Worm (Caenorhabditis elegans) whole organism, L4/young adult: Measurements from ENCODE around the gene K08F4.12.

Experiments
- W03F9.2 ChIP-seq: fragments of 150-350 bp; optimal IDR thresholded peaks from 2 replicates; lab custom pipeline; 2014; ENCODE audit warnings: missing biosample characterization, missing genetic modification characterization
- dao-5 ChIP-seq: sonication (generic microtip); optimal IDR thresholded peaks from 2 replicates; lab custom pipeline; 2016; ENCODE audit warnings: missing genotype, missing genetic modification characterization, moderate library complexity, missing compliant biosample characterization
- him-1 ChIP-seq: sonication (generic microtip); optimal IDR thresholded peaks from 2 replicates; lab custom pipeline; 2016; ENCODE audit warnings: missing genotype, missing genetic modification reagents, missing genetic modification characterization, missing compliant biosample characterization

DNA sequence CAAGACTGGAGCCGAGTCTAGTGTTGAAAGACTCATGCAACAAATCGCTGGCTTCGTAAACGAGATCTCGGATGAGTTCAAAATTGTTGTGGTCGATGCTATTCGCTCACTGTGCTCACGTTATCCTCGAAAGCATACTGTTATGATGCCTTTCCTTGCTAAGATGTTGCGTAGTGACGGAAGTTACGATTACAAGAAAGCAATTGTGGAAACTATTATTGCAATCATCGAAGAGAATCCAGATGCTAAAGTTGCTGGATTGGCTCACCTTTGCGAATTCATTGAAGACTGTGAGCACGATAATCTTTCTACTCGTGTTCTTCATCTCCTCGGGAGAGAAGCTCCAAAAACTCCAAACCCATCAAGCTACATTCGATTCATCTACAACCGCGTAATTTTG, 15.6 kb downstream of the K08F4.12 start:
- TF ChIP-seq dao-5 (no peak), him-1 (tag; lab: Kevin White, UChicago) (no peak), W03F9.2 (tag; lab: Kevin White, UChicago) (no peak)
